Comparison of ENCODE assay signal across 6 worm cellular contexts in genomic region chrX:7445734-7446133, ce11.
TF ChIP-seq lines count a peak whose summit lies in the region.

No protein-coding gene starts in this region.

TF ChIP-seq in whole organism, L1 larva, 84 proteins besides CTCF, POLR2A, EP300 and RAD21:
- TF ChIP-seq isw-1 (GFP tag; IDR thresholded peaks at IDR 0.05; lab: Robert Waterston, UW) (no peak), elt-2 (tag; optimal IDR thresholded peaks at IDR 0.05; lab: Kevin White, UChicago) (peak; percentile 51)
TF ChIP-seq in whole organism, L1 larva: peak in this region for 1.

TF ChIP-seq in whole organism, L2 larva, 48 proteins besides CTCF, POLR2A, EP300 and RAD21:
- TF ChIP-seq fos-1 (tag; optimal IDR thresholded peaks at IDR 0.05; lab: Kevin White, UChicago) (peak; percentile 34), ZK546.5 (tag; optimal IDR thresholded peaks at IDR 0.05; lab: Kevin White, UChicago) (no peak), crh-2 (tag; optimal IDR thresholded peaks at IDR 0.05; lab: Kevin White, UChicago) (peak; percentile 4), sma-9 (GFP tag; optimal IDR thresholded peaks at IDR 0.05; lab: Kevin White, UChicago) (peak; percentile 41), sma-9 (tag; optimal IDR thresholded peaks at IDR 0.05; lab: Kevin White, UChicago) (no peak), lin-39 (tag; optimal IDR thresholded peaks at IDR 0.05; lab: Kevin White, UChicago) (no peak), nhr-129 (tag; optimal IDR thresholded peaks at IDR 0.05; lab: Kevin White, UChicago) (peak; percentile 32)

TF ChIP-seq in whole organism, L3 larva, 47 proteins besides CTCF, POLR2A, EP300 and RAD21:
- TF ChIP-seq pqm-1 (tag; optimal IDR thresholded peaks at IDR 0.05; lab: Kevin White, UChicago), result peak; percentile 65
- no peak for TF ChIP-seq ceh-82 (tag; optimal IDR thresholded peaks at IDR 0.05; lab: Kevin White, UChicago)
- peak; percentile 66 for TF ChIP-seq elt-2 (tag; optimal IDR thresholded peaks at IDR 0.05; lab: Kevin White, UChicago)

TF ChIP-seq in whole organism, L4 larva, 104 proteins besides CTCF, POLR2A, EP300 and RAD21 (continues in another document):
- TF ChIP-seq nhr-28 (tag; optimal IDR thresholded peaks at IDR 0.05; lab: Kevin White, UChicago) (peak; percentile 89), madf-9 (GFP tag; conservative IDR thresholded peaks at IDR 0.05; lab: Robert Waterston, UW) (no peak), F37D6.2 (tag; optimal IDR thresholded peaks at IDR 0.05; lab: Kevin White, UChicago) (no peak), hlh-11 (tag; optimal IDR thresholded peaks at IDR 0.05; lab: Kevin White, UChicago) (peak; percentile 78), set-16 (GFP tag; IDR thresholded peaks at IDR 0.05; lab: Robert Waterston, UW) (no peak), lin-39 (tag; optimal IDR thresholded peaks at IDR 0.05; lab: Kevin White, UChicago) (no peak), ceh-62 (tag; optimal IDR thresholded peaks at IDR 0.05; lab: Kevin White, UChicago) (no peak), F49E8.2 (tag; optimal IDR thresholded peaks at IDR 0.05; lab: Kevin White, UChicago; ENCODE audit: borderline replicate concordance) (no peak), php-3 (GFP tag; IDR thresholded peaks at IDR 0.05; lab: Robert Waterston, UW) (0 out of 2 replicates have a peak, but pooled peaks have one; percentile 30), nhr-102 (tag; optimal IDR thresholded peaks at IDR 0.05; lab: Kevin White, UChicago) (no peak), zip-2 (tag; optimal IDR thresholded peaks at IDR 0.05; lab: Kevin White, UChicago) (no peak), dmd-6 (GFP tag; IDR thresholded peaks at IDR 0.05; lab: Robert Waterston, UW) (peak; percentile 89), attf-4 (tag; optimal IDR thresholded peaks at IDR 0.05; lab: Kevin White, UChicago) (no peak), vab-7 (GFP tag; IDR thresholded peaks at IDR 0.05; lab: Robert Waterston, UW) (no peak), fos-1 (tag; optimal IDR thresholded peaks at IDR 0.05; lab: Kevin White, UChicago) (no peak), zfp-3 (GFP tag; conservative IDR thresholded peaks at IDR 0.05; lab: Robert Waterston, UW) (no peak), egl-43 (GFP tag; IDR thresholded peaks at IDR 0.05; lab: Robert Waterston, UW) (no peak), daf-19 (GFP tag; conservative IDR thresholded peaks at IDR 0.05; lab: Robert Waterston, UW) (no peak), hif-1 (tag; optimal IDR thresholded peaks at IDR 0.05; lab: Kevin White, UChicago) (peak; percentile 91 to 94), nhr-11 (tag; optimal IDR thresholded peaks at IDR 0.05; lab: Kevin White, UChicago) (no peak), Y48G9A.11 (GFP tag; IDR thresholded peaks at IDR 0.05; lab: Robert Waterston, UW) (no peak), dpl-1 (GFP tag; optimal IDR thresholded peaks at IDR 0.05; lab: Kevin White, UChicago) (no peak), mep-1 (tag; optimal IDR thresholded peaks at IDR 0.05; lab: Kevin White, UChicago) (no peak), spr-1 (tag; optimal IDR thresholded peaks at IDR 0.05; lab: Kevin White, UChicago) (no peak), lir-3 (tag; optimal IDR thresholded peaks at IDR 0.05; lab: Kevin White, UChicago) (no peak), lin-29 (GFP tag; IDR thresholded peaks at IDR 0.05; lab: Robert Waterston, UW) (no peak), nhr-77 (tag; optimal IDR thresholded peaks at IDR 0.05; lab: Kevin White, UChicago) (peak; percentile 7)

TF ChIP-seq in whole organism, late embryonic, 69 proteins besides CTCF, POLR2A, EP300 and RAD21:
- TF ChIP-seq elt-2 (tag; optimal IDR thresholded peaks at IDR 0.05; lab: Kevin White, UChicago) (peak; percentile 28), ceh-24 (tag; optimal IDR thresholded peaks at IDR 0.05; lab: Kevin White, UChicago) (no peak)
TF ChIP-seq in whole organism, late embryonic: peak in this region for 1.

TF ChIP-seq in whole organism, young adult, 124 proteins besides CTCF, POLR2A, EP300 and RAD21:
- TF ChIP-seq ceh-91 (GFP tag; IDR thresholded peaks at IDR 0.05; lab: Robert Waterston, UW), result no peak
- peak; percentile 10 for TF ChIP-seq unc-62 (GFP tag; optimal IDR thresholded peaks at IDR 0.05; lab: Kevin White, UChicago)
- no peak for TF ChIP-seq cebp-1 (GFP tag; IDR thresholded peaks at IDR 0.05; lab: Robert Waterston, UW)
- TF ChIP-seq cebp-1 (tag; optimal IDR thresholded peaks at IDR 0.05; lab: Kevin White, UChicago), result peak; percentile 30
- no peak for TF ChIP-seq die-1 (tag; optimal IDR thresholded peaks at IDR 0.05; lab: Kevin White, UChicago)
- TF ChIP-seq let-607 (tag; optimal IDR thresholded peaks at IDR 0.05; lab: Kevin White, UChicago), result peak in 1 of 2 experiments; percentile 8
- TF ChIP-seq nhr-80 (tag; optimal IDR thresholded peaks at IDR 0.05; lab: Kevin White, UChicago), result peak; percentile 85
